Fruit fly (Drosophila melanogaster) whole organism, embryonic: ENCODE measurements around the gene ZnT86D.
A peak's percentile ranks its signal among the peaks of the same experiment; 100 is the strongest.

Experiments
- Adf1 ChIP-seq: fragments of 200-800 bp; sonication (Bioruptor generic); IDR thresholded peaks from 2 replicates; pipeline ENCODE4 v1.3.6; 2022; ENCODE audit warnings: missing biosample characterization, missing genetic modification characterization
- BEAF-32 ChIP-seq: fragments of 200-800 bp; sonication (Bioruptor generic); optimal IDR thresholded peaks from 3 replicates; lab custom pipeline; 2017; ENCODE audit warnings: missing biosample characterization, missing genetic modification characterization, mild to moderate bottlenecking, moderate library complexity, missing genetic modification reagents
- CG10209 ChIP-seq: fragments of 200-800 bp; sonication (Bioruptor generic); optimal IDR thresholded peaks from 3 replicates; lab custom pipeline; 2017; ENCODE audit warnings: missing biosample characterization, mild to moderate bottlenecking, missing genetic modification characterization, missing genetic modification reagents
- CG10321 ChIP-seq: fragments of 200-800 bp; sonication (Bioruptor generic); IDR thresholded peaks from 2 replicates; pipeline ENCODE4 v1.3.6; 2022; ENCODE audit warnings: missing biosample characterization, missing genetic modification characterization
- CG11456 ChIP-seq: fragments of 200-800 bp; sonication (Bioruptor generic); IDR thresholded peaks from 3 replicates; pipeline ENCODE4 v1.3.6; 2022; ENCODE audit warnings: missing biosample characterization, missing genetic modification characterization
- CG11504 ChIP-seq: fragments of 200-800 bp; sonication (Bioruptor generic); optimal IDR thresholded peaks from 3 replicates; lab custom pipeline; 2019; ENCODE audit warnings: missing biosample characterization, mild to moderate bottlenecking, missing genetic modification characterization, moderate library complexity
- CG11695 ChIP-seq: fragments of 200-800 bp; sonication (Bioruptor generic); IDR thresholded peaks from 3 replicates; pipeline ENCODE4 v1.3.6; 2022; ENCODE audit warnings: missing biosample characterization, missing genetic modification characterization
- CG11723 ChIP-seq: fragments of 200-800 bp; sonication (Bioruptor generic); optimal IDR thresholded peaks from 2 replicates; lab custom pipeline; 2017; ENCODE audit warnings: missing biosample characterization, mild to moderate bottlenecking, missing genetic modification characterization
- CG13296 ChIP-seq: fragments of 200-800 bp; sonication (Bioruptor generic); optimal IDR thresholded peaks from 3 replicates; lab custom pipeline; 2018; ENCODE audit warnings: missing biosample characterization, mild to moderate bottlenecking, missing genetic modification characterization
- CG14710 ChIP-seq: fragments of 200-800 bp; sonication (Bioruptor generic); optimal IDR thresholded peaks from 3 replicates; lab custom pipeline; 2019; ENCODE audit warnings: missing biosample characterization, mild to moderate bottlenecking, missing genetic modification characterization, moderate library complexity
- CG14965 ChIP-seq: fragments of 200-800 bp; sonication (Bioruptor generic); optimal IDR thresholded peaks from 2 replicates; lab custom pipeline; 2016; ENCODE audit warnings: missing biosample characterization, missing genetic modification characterization, borderline replicate concordance
- CG15696 ChIP-seq: fragments of 200-800 bp; sonication (Bioruptor generic); optimal IDR thresholded peaks from 2 replicates; lab custom pipeline; 2019; ENCODE audit warnings: missing biosample characterization, mild to moderate bottlenecking, missing genetic modification characterization, moderate library complexity
- CG1603 ChIP-seq: fragments of 200-800 bp; sonication (Bioruptor generic); optimal IDR thresholded peaks from 2 replicates; lab custom pipeline; 2019; ENCODE audit warnings: missing biosample characterization, mild to moderate bottlenecking, missing genetic modification characterization, moderate library complexity
- CG18262 ChIP-seq: fragments of 200-800 bp; optimal IDR thresholded peaks from 3 replicates; lab custom pipeline; 2019; ENCODE audit warnings: missing biosample characterization, mild to moderate bottlenecking, missing genetic modification characterization, moderate library complexity
- CG2199 ChIP-seq: fragments of 200-800 bp; sonication (Bioruptor generic); IDR thresholded peaks from 3 replicates; pipeline ENCODE4 v1.3.6; 2022; ENCODE audit warnings: missing biosample characterization, missing genetic modification characterization
- CG3995 ChIP-seq: fragments of 200-800 bp; sonication (Bioruptor generic); optimal IDR thresholded peaks from 3 replicates; lab custom pipeline; 2016; ENCODE audit warnings: missing biosample characterization, missing genetic modification characterization
- CG42726 ChIP-seq: fragments of 200-800 bp; sonication (Bioruptor generic); IDR thresholded peaks from 2 replicates; pipeline ENCODE4 v1.3.6; 2022; ENCODE audit warnings: missing biosample characterization, missing genetic modification characterization; ENCODE audit not compliant: partially characterized antibody
- CG4617 ChIP-seq: fragments of 200-800 bp; sonication (Bioruptor generic); optimal IDR thresholded peaks from 3 replicates; lab custom pipeline; 2016; ENCODE audit warnings: missing biosample characterization, missing genetic modification characterization, borderline replicate concordance
- CG4820 ChIP-seq: fragments of 200-800 bp; sonication (Bioruptor generic); optimal IDR thresholded peaks from 3 replicates; lab custom pipeline; 2016; ENCODE audit warnings: missing biosample characterization, missing genetic modification characterization
- CG5180 ChIP-seq: fragments of 200-800 bp; sonication (Bioruptor generic); optimal IDR thresholded peaks from 3 replicates; lab custom pipeline; 2017; ENCODE audit warnings: missing biosample characterization, missing genetic modification characterization, mild to moderate bottlenecking, moderate library complexity, missing genetic modification reagents
- CG7357 ChIP-seq: fragments of 200-800 bp; sonication (Bioruptor generic); IDR thresholded peaks from 3 replicates; pipeline ENCODE4 v1.3.6; 2022; ENCODE audit warnings: missing biosample characterization, missing genetic modification characterization
- CG7372 ChIP-seq: fragments of 200-800 bp; sonication (Bioruptor generic); IDR thresholded peaks from 2 replicates; pipeline ENCODE4 v1.3.6; 2022; ENCODE audit warnings: missing biosample characterization, missing genetic modification characterization
- CG8388 ChIP-seq: fragments of 200-800 bp; sonication (Bioruptor generic); optimal IDR thresholded peaks from 2 replicates; lab custom pipeline; 2019; ENCODE audit warnings: missing biosample characterization, mild to moderate bottlenecking, missing genetic modification characterization, moderate library complexity
- CG8924 ChIP-seq: fragments of 200-800 bp; optimal IDR thresholded peaks from 3 replicates; lab custom pipeline; 2019; ENCODE audit warnings: missing biosample characterization, mild to moderate bottlenecking, missing genetic modification characterization, moderate library complexity
- Dip3 ChIP-seq: fragments of 200-800 bp; sonication (Bioruptor generic); optimal IDR thresholded peaks from 3 replicates; lab custom pipeline; 2016; ENCODE audit warnings: missing biosample characterization, missing genetic modification characterization
- Dp ChIP-seq: fragments of 200-800 bp; sonication (Bioruptor generic); optimal IDR thresholded peaks from 2 replicates; lab custom pipeline; 2018; ENCODE audit warnings: missing biosample characterization, mild to moderate bottlenecking, missing genetic modification characterization, moderate library complexity
- Dref ChIP-seq: fragments of 200-800 bp; sonication (Bioruptor generic); IDR thresholded peaks from 2 replicates; pipeline ENCODE4 v1.3.6; 2022; ENCODE audit warnings: missing biosample characterization, missing genetic modification characterization
- E2f2 ChIP-seq: fragments of 200-800 bp; sonication (Bioruptor generic); IDR thresholded peaks from 2 replicates; pipeline ENCODE4 v1.3.6; 2022; ENCODE audit warnings: missing biosample characterization, missing genetic modification characterization
- HHEX ChIP-seq: fragments of 200-800 bp; sonication (Bioruptor generic); optimal IDR thresholded peaks from 3 replicates; lab custom pipeline; 2017; ENCODE audit warnings: missing biosample characterization, mild to moderate bottlenecking, missing genetic modification characterization, missing genetic modification reagents
- Hmx ChIP-seq: fragments of 200-800 bp; sonication (Bioruptor generic); optimal IDR thresholded peaks from 2 replicates; lab custom pipeline; 2016; ENCODE audit warnings: missing biosample characterization, missing genetic modification characterization
- Lim3 ChIP-seq: fragments of 200-800 bp; sonication (Bioruptor generic); IDR thresholded peaks from 2 replicates; pipeline ENCODE4 v1.3.6; 2022; ENCODE audit warnings: missing biosample characterization, missing genetic modification characterization
- MBD-R2 ChIP-seq: fragments of 200-800 bp; sonication (Bioruptor generic); IDR thresholded peaks from 2 replicates; pipeline ENCODE4 v1.3.6; 2022; ENCODE audit warnings: missing biosample characterization, missing genetic modification characterization
- MESR4 ChIP-seq: fragments of 200-800 bp; sonication (Bioruptor generic); optimal IDR thresholded peaks from 2 replicates; lab custom pipeline; 2018; ENCODE audit warnings: missing biosample characterization, mild to moderate bottlenecking, missing genetic modification characterization, moderate library complexity
- Nf-YC ChIP-seq: fragments of 200-800 bp; optimal IDR thresholded peaks from 3 replicates; lab custom pipeline; 2019; ENCODE audit warnings: missing biosample characterization, mild to moderate bottlenecking, missing genetic modification characterization, moderate library complexity
- Trl ChIP-seq, 3 experiments: fragments of >200 bp in 2 of 3; fragments of 200-800 bp in 1 of 3; sonication (Bioruptor generic) in 1 of 3; optimal IDR thresholded peaks; 2 replicates in 1 of 3; 3 replicates in 2 of 3; lab custom pipeline; 2016 to 2017; ENCODE audit warnings: missing biosample characterization in 1 of 3, missing genetic modification characterization in 1 of 3
- Xbp1 ChIP-seq: fragments of 200-800 bp; sonication (Bioruptor generic); optimal IDR thresholded peaks from 3 replicates; lab custom pipeline; 2016; ENCODE audit warnings: missing biosample characterization, mild to moderate bottlenecking, missing genetic modification characterization
- az2 ChIP-seq: fragments of 200-800 bp; sonication (Bioruptor generic); optimal IDR thresholded peaks from 3 replicates; lab custom pipeline; 2016; ENCODE audit warnings: missing biosample characterization, missing genetic modification characterization
- bab2 ChIP-seq: fragments of 200-800 bp; sonication (Bioruptor generic); optimal IDR thresholded peaks from 2 replicates; lab custom pipeline; 2016; ENCODE audit warnings: missing biosample characterization, missing genetic modification characterization
- bbx ChIP-seq: fragments of 200-800 bp; sonication (Bioruptor generic); IDR thresholded peaks from 2 replicates; pipeline ENCODE4 v1.3.6; 2022; ENCODE audit warnings: missing biosample characterization, missing genetic modification characterization; ENCODE audit not compliant: partially characterized antibody
- bsh ChIP-seq, 2 experiments: fragments of 200-800 bp; sonication (Bioruptor generic); optimal IDR thresholded peaks; 2 replicates each; lab custom pipeline; 2017 to 2018; ENCODE audit warnings: mild to moderate bottlenecking in 2 of 2, missing biosample characterization in 2 of 2, missing genetic modification characterization in 2 of 2, moderate library complexity in 1 of 2
- chinmo ChIP-seq: fragments of 200-800 bp; sonication (Bioruptor generic); IDR thresholded peaks from 4 replicates; pipeline ENCODE4 v1.3.6; 2022; ENCODE audit warnings: missing biosample characterization, missing genetic modification characterization; ENCODE audit not compliant: partially characterized antibody
- ci ChIP-seq: fragments of 200-800 bp; sonication (Bioruptor generic); IDR thresholded peaks from 3 replicates; pipeline ENCODE4 v1.3.6; 2022; ENCODE audit warnings: missing biosample characterization, missing genetic modification characterization
- croc ChIP-seq: fragments of 200-800 bp; sonication (Bioruptor generic); conservative IDR thresholded peaks from 3 replicates; pipeline ENCODE4 v1.3.6; 2022; ENCODE audit warnings: missing biosample characterization, missing genetic modification characterization
- fu2 ChIP-seq: fragments of 200-800 bp; sonication (Bioruptor generic); optimal IDR thresholded peaks from 2 replicates; lab custom pipeline; 2016; ENCODE audit warnings: missing biosample characterization, missing genetic modification characterization
- gro ChIP-seq: fragments of 200-800 bp; sonication (Bioruptor generic); optimal IDR thresholded peaks from 2 replicates; lab custom pipeline; 2016; ENCODE audit warnings: missing biosample characterization, missing genetic modification characterization
- hbn ChIP-seq: fragments of 200-800 bp; sonication (Bioruptor generic); IDR thresholded peaks from 2 replicates; pipeline ENCODE4 v1.3.6; 2022; ENCODE audit warnings: missing biosample characterization, missing genetic modification characterization; ENCODE audit not compliant: partially characterized antibody
- psq ChIP-seq: fragments of 200-800 bp; sonication (Bioruptor generic); optimal IDR thresholded peaks from 2 replicates; lab custom pipeline; 2017; ENCODE audit warnings: missing biosample characterization, missing genetic modification characterization
- tio ChIP-seq: fragments of 200-800 bp; sonication (Bioruptor generic); optimal IDR thresholded peaks from 2 replicates; lab custom pipeline; 2017; ENCODE audit warnings: missing biosample characterization, missing genetic modification characterization, inconsistent platforms
- vvl ChIP-seq: fragments of 200-800 bp; sonication (Bioruptor generic); IDR thresholded peaks from 2 replicates; pipeline ENCODE4 v1.3.6; 2022; ENCODE audit warnings: missing biosample characterization, missing genetic modification characterization
- wor ChIP-seq: fragments of 200-800 bp; sonication (Bioruptor generic); IDR thresholded peaks from 2 replicates; pipeline ENCODE4 v1.3.6; 2022; ENCODE audit warnings: missing biosample characterization, missing genetic modification characterization

Gene ZnT86D

dm6 chr3R:11231705-11232261 is 17.4 kb upstream of the ZnT86D start, which contains the start of the genes CG17187 and Dph3 (continued):
- TF ChIP-seq Dip3 (GFP tag; lab: Kevin White, UChicago) (no peak), wor (GFP tag; lab: Robert Waterston, UW) (no peak), Lim3 (GFP tag; lab: Robert Waterston, UW) (no peak), CG3995 (GFP tag; lab: Kevin White, UChicago) (no peak), BEAF-32 (GFP tag; lab: Kevin White, UChicago) (peak; percentile 13), az2 (no peak), CG8924 (tag; lab: Kevin White, UChicago) (peak; percentile 19), CG7357 (no peak), ci (GFP tag; lab: Robert Waterston, UW) (no peak), CG7372 (peak; percentile 58), tio (no peak), psq (GFP tag; lab: Kevin White, UChicago) (no peak), MBD-R2 (GFP tag; lab: Robert Waterston, UW) (peak; percentile 85), chinmo (no peak), bbx (GFP tag; lab: Robert Waterston, UW) (no peak), CG13296 (GFP tag; lab: Kevin White, UChicago) (no peak), Dref (no peak), CG11504 (tag; lab: Kevin White, UChicago) (no peak), CG8388 (no peak), CG2199 (GFP tag; lab: Robert Waterston, UW) (no peak), bab2 (GFP tag; lab: Kevin White, UChicago) (no peak), Dp (peak; percentile 10), E2f2 (GFP tag; lab: Robert Waterston, UW) (no peak; the same call in 1 of the 2 replicates), CG15696 (tag; lab: Kevin White, UChicago) (no peak), Nf-YC (tag; lab: Kevin White, UChicago) (no peak), CG1603 (tag; lab: Kevin White, UChicago) (peak; percentile 31), gro (GFP tag; lab: Kevin White, UChicago) (no peak), Adf1 (no peak), CG4820 (GFP tag; lab: Kevin White, UChicago) (no peak), CG10321 (GFP tag; lab: Robert Waterston, UW) (no peak), hbn (GFP tag; lab: Robert Waterston, UW) (no peak), CG14710 (tag; lab: Kevin White, UChicago) (peak; percentile 5), CG11695 (no peak), bsh (GFP tag; optimal IDR thresholded peaks at IDR 0.05; lab: Kevin White, UChicago) (no peak), CG11723 (GFP tag; lab: Kevin White, UChicago) (no peak), Trl (optimal IDR thresholded peaks at IDR 0.05; lab: Kevin White, UChicago) (no peak), Trl (GFP tag; optimal IDR thresholded peaks at IDR 0.05; lab: Kevin White, UChicago) (no peak), croc (GFP tag; lab: Robert Waterston, UW) (no peak), Xbp1 (no peak), CG18262 (tag; lab: Kevin White, UChicago) (no peak), CG14965 (GFP tag; lab: Kevin White, UChicago) (no peak), CG4617 (GFP tag; lab: Kevin White, UChicago) (peak; percentile 14), HHEX (no peak), Hmx (GFP tag; lab: Kevin White, UChicago) (no peak), CG5180 (GFP tag; lab: Kevin White, UChicago) (no peak), fu2 (GFP tag; lab: Kevin White, UChicago) (no peak), vvl (peak; percentile 26; the same call in 1 of the 2 replicates), CG42726 (GFP tag; lab: Robert Waterston, UW) (no peak), CG10209 (no peak), CG11456 (GFP tag; lab: Robert Waterston, UW) (no peak), MESR4 (peak; percentile 62)
